Worm (Caenorhabditis elegans): Measurements from ENCODE around the gene syp-1.

The syp-1 gene

DNA sequence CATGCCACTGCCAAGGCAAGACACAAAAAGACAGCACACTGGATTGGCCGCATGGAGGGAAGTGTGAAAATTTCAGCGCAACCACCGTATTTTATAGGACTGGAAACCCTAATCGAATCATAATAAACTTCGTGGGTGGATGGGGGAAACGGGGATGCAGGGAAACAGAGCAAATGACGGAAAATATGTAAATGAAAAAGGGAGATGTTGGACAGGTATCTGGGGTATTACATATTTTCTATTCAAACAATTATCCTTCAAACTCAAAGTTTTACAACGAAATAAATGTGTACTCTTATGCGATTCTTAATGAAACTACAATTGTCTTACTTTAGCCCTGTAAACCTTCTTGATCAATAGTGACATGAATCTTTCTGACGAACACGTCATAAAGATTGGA lies 15.7 kb downstream of the syp-1 start, which contains the start of gene F26D2.16:
TSS of gene F26D2.16 (minus strand) at position 101 of the 400 bp plus-strand sequence.
- TF ChIP-seq unc-39 (tag; optimal IDR thresholded peaks at IDR 0.05) (no peak), ces-1 (GFP tag; optimal IDR thresholded peaks at IDR 0.05) (no peak), drap-1 (GFP tag; optimal IDR thresholded peaks at IDR 0.05) (no peak), tbx-8 (GFP tag; optimal IDR thresholded peaks at IDR 0.05) (no peak), mab-5 (tag; optimal IDR thresholded peaks at IDR 0.05) (no peak), zip-8 (tag; optimal IDR thresholded peaks at IDR 0.05) (no peak), lsy-2 (tag; optimal IDR thresholded peaks at IDR 0.05) (no peak), snpc-4 (tag; optimal IDR thresholded peaks at IDR 0.05) (no peak)

- TF ChIP-seq ces-1 (GFP tag; optimal IDR thresholded peaks at IDR 0.05) (no peak), elt-1 (tag; optimal IDR thresholded peaks at IDR 0.05; ENCODE audit: borderline replicate concordance, insufficient read depth) (no peak), unc-39 (tag; optimal IDR thresholded peaks at IDR 0.05) (no peak), lin-32 (GFP tag; optimal IDR thresholded peaks at IDR 0.05) (no peak), mep-1 (tag; optimal IDR thresholded peaks at IDR 0.05) (no peak), ceh-39 (tag; optimal IDR thresholded peaks at IDR 0.05) (no peak), nhr-12 (tag; optimal IDR thresholded peaks at IDR 0.05) (no peak), nhr-2 (tag; optimal IDR thresholded peaks at IDR 0.05) (no peak)
These were observed 16.6 kb downstream of the syp-1 start, which contains the start of gene srw-48 for ce11 chrV:16420696-16421095. TSS of gene srw-48 (plus strand) at chrV:16420996.

DNA sequence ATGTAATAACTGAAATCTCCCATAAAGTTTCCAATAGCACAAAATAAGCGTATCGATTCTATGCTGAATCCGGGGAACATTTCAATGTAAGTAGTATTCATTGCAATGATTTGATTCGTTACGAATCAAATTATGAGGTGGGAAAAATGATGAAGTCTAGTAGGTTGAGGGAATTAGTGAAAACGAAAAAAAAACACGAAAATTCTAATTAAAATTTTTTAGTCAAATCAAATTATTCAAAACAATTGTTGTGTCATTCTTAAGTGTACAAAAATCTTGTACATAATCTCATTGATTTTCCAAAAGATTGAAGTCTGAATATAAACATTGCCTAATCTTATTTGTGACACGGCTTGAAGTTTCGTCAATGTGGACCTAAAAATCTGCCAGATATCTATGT lies 20.4 kb downstream of the syp-1 start, which contains the start of gene srw-29:
TSS of gene srw-29 (minus strand) at position 101 of the 400 bp plus-strand sequence.
- no peak for TF ChIP-seq drap-1 (GFP tag; optimal IDR thresholded peaks at IDR 0.05)
- no peak for TF ChIP-seq bed-3 (GFP tag; optimal IDR thresholded peaks at IDR 0.05)
- no peak for TF ChIP-seq flh-1 (GFP tag; optimal IDR thresholded peaks at IDR 0.05)
- TF ChIP-seq ceh-83 (GFP tag; optimal IDR thresholded peaks at IDR 0.05): no peak
- TF ChIP-seq nhr-76 (tag; optimal IDR thresholded peaks at IDR 0.05): no peak
- TF ChIP-seq elt-3 (tag; optimal IDR thresholded peaks at IDR 0.05): no peak
- no peak for TF ChIP-seq unc-39 (tag; optimal IDR thresholded peaks at IDR 0.05)
- no peak for TF ChIP-seq ztf-11 (tag; optimal IDR thresholded peaks at IDR 0.05)
- no peak for TF ChIP-seq sem-2 (GFP tag; optimal IDR thresholded peaks at IDR 0.05)
- TF ChIP-seq hlh-1 (tag; optimal IDR thresholded peaks at IDR 0.05): no peak
- no peak for TF ChIP-seq sptf-1 (tag; optimal IDR thresholded peaks at IDR 0.05)
- no peak for TF ChIP-seq tbx-8 (GFP tag; optimal IDR thresholded peaks at IDR 0.05)
- TF ChIP-seq nhr-237 (tag; optimal IDR thresholded peaks at IDR 0.05): no peak
- TF ChIP-seq ces-1 (GFP tag; optimal IDR thresholded peaks at IDR 0.05): no peak
- no peak for TF ChIP-seq M03D4.4 (tag; optimal IDR thresholded peaks at IDR 0.05)
- no peak for TF ChIP-seq nhr-28 (tag; optimal IDR thresholded peaks at IDR 0.05)
- no peak for TF ChIP-seq nhr-12 (tag; optimal IDR thresholded peaks at IDR 0.05)
- no peak for TF ChIP-seq mep-1 (tag; optimal IDR thresholded peaks at IDR 0.05)

DNA sequence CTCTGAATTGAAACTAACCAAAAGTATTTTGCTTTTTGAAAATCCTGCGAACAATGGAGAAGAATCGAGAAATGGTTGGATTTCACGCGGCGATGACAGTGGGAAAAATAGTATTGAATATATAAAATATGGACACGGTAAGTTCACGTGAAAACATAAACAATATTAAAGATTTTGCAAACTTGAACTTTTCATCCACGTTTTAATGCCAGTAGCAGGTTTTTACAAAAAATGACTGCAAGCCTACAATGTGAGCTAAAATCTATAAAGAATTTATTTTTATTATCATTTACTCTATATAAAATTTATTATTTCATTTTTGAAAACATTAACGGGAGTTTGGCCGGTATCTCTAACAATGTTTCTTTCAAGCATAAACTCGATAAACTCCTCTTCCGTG lies 25.4 kb downstream of the syp-1 start, which contains the start of gene F26D2.10:
TSS of gene F26D2.10 (minus strand) at position 101 of the 400 bp plus-strand sequence.
- no peak for TF ChIP-seq lin-32 (GFP tag; optimal IDR thresholded peaks at IDR 0.05)
- TF ChIP-seq drap-1 (GFP tag; optimal IDR thresholded peaks at IDR 0.05): no peak
- no peak for TF ChIP-seq nhr-12 (tag; optimal IDR thresholded peaks at IDR 0.05)
- no peak for TF ChIP-seq ces-1 (GFP tag; optimal IDR thresholded peaks at IDR 0.05)
- no peak for TF ChIP-seq zip-8 (tag; optimal IDR thresholded peaks at IDR 0.05)
- TF ChIP-seq ceh-39 (tag; optimal IDR thresholded peaks at IDR 0.05): no peak
- no peak for TF ChIP-seq mep-1 (tag; optimal IDR thresholded peaks at IDR 0.05)
- no peak for TF ChIP-seq ham-2 (GFP tag; optimal IDR thresholded peaks at IDR 0.05)
- TF ChIP-seq elt-3 (tag; optimal IDR thresholded peaks at IDR 0.05): no peak
- no peak for TF ChIP-seq M03D4.4 (tag; optimal IDR thresholded peaks at IDR 0.05)
- TF ChIP-seq sptf-1 (tag; optimal IDR thresholded peaks at IDR 0.05): no peak
- no peak for TF ChIP-seq tbx-8 (GFP tag; optimal IDR thresholded peaks at IDR 0.05)
- no peak for TF ChIP-seq blmp-1 (tag; optimal IDR thresholded peaks at IDR 0.05)
- TF ChIP-seq unc-62 (GFP tag; optimal IDR thresholded peaks at IDR 0.05): no peak
- TF ChIP-seq unc-120 (tag; optimal IDR thresholded peaks at IDR 0.05; ENCODE audit: poor library complexity, severe bottlenecking): no peak
- no peak for TF ChIP-seq elt-1 (tag; optimal IDR thresholded peaks at IDR 0.05; ENCODE audit: borderline replicate concordance, insufficient read depth)
- no peak for TF ChIP-seq sem-2 (GFP tag; optimal IDR thresholded peaks at IDR 0.05)
- TF ChIP-seq mls-2 (tag; optimal IDR thresholded peaks at IDR 0.05): no peak

DNA sequence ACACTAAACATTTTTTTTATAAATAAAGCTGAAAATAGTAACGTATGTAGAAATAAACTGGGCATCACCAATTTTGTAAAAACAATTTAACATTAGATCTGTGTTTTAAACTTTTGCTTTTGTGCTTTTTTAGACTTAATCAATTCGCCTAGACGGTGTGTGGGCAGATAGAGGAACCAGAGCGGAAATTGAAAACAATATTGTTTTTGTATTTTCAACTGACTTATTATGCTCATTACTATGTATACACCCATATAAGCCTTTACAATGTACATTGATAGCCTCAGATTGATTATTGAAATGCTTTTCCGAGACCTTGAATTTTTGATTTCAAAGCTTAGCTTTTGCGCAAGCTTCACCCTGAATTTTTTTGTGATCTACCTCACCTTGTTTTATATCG lies 25.9 kb downstream of the syp-1 start, which contains the start of gene str-73:
TSS of gene str-73 (plus strand) at position 301 of the 400 bp plus-strand sequence.
- TF ChIP-seq ham-2 (GFP tag; optimal IDR thresholded peaks at IDR 0.05) (no peak), nhr-28 (tag; optimal IDR thresholded peaks at IDR 0.05) (no peak), sem-2 (GFP tag; optimal IDR thresholded peaks at IDR 0.05) (no peak), nhr-2 (tag; optimal IDR thresholded peaks at IDR 0.05) (no peak), ceh-83 (GFP tag; optimal IDR thresholded peaks at IDR 0.05) (no peak), nhr-237 (tag; optimal IDR thresholded peaks at IDR 0.05) (no peak), mab-5 (tag; optimal IDR thresholded peaks at IDR 0.05) (no peak), hlh-1 (tag; optimal IDR thresholded peaks at IDR 0.05) (no peak), lsy-2 (tag; optimal IDR thresholded peaks at IDR 0.05) (no peak), unc-62 (GFP tag; optimal IDR thresholded peaks at IDR 0.05) (no peak), drap-1 (GFP tag; optimal IDR thresholded peaks at IDR 0.05) (no peak), ztf-11 (tag; optimal IDR thresholded peaks at IDR 0.05) (no peak), flh-1 (GFP tag; optimal IDR thresholded peaks at IDR 0.05) (no peak), pha-4 (tag; optimal IDR thresholded peaks at IDR 0.05) (no peak), mep-1 (tag; optimal IDR thresholded peaks at IDR 0.05) (no peak)

All from whole organism, mixed stage, embryonic.